Fruit fly (Drosophila melanogaster): ENCODE data around the gene Arp5.
A peak's percentile ranks its signal among the peaks of the same experiment; 100 is the strongest.

Arp5 gene

DNA sequence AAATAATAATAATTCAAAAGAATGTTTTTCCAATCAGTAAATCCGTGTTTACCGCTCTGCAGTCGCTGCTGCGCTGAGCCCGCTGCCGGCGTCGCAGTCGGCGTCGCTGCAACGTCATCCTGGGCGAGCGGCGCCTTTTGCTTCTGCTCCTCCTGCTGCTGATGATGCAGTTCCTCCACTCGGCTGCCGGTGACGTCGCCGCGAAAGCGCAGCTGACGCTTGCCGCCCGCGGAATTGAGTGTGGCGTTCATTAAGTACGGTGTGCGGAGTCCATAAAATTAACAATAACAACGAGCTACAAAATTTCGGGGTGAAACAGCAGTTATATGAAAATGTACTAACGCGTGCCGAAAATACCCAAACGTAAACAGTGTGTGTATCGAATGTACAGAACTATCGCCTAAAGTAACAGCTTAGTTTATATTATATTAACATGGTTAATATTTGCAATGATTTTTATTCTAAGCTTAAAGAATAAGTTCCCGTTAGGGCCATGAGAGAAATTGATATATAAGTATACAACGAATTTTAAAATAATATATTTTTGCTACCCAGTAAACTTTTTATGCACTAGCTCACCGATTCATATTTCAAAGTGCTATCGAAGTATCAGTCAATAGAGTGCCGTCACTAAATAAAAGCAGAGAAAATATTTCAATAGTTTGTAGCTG lies 21.1 kb upstream of the Arp5 start, which contains the start of the genes CG7218 and Cbp20 (continued):
- peak; percentile 69 for TF ChIP-seq CG6163 (GFP tag; IDR thresholded peaks at IDR 0.05)
- peak; percentile 40 for TF ChIP-seq CG11902 (GFP tag; optimal IDR thresholded peaks at IDR 0.05)
- peak; percentile 61 for TF ChIP-seq net (GFP tag; optimal IDR thresholded peaks at IDR 0.05)
- no peak; the same call in 1 of the 2 replicates for TF ChIP-seq CG15336 (GFP tag; IDR thresholded peaks at IDR 0.05)
- TF ChIP-seq CG4318 (GFP tag; optimal IDR thresholded peaks at IDR 0.05), result peak; percentile 19
- no peak for TF ChIP-seq fd59A (GFP tag; optimal IDR thresholded peaks at IDR 0.05)
- TF ChIP-seq CG6854 (GFP tag; optimal IDR thresholded peaks at IDR 0.05), result no peak
- TF ChIP-seq OdsH (GFP tag; optimal IDR thresholded peaks at IDR 0.05), result peak; percentile 72
- TF ChIP-seq ss (GFP tag; optimal IDR thresholded peaks at IDR 0.05), result no peak
- peak; percentile 10 for TF ChIP-seq dsx (GFP tag; optimal IDR thresholded peaks at IDR 0.05; ENCODE audit: poor library complexity, severe bottlenecking)
- peak; percentile 45 for TF ChIP-seq Ets21C (GFP tag; optimal IDR thresholded peaks at IDR 0.05)
- TF ChIP-seq vri (GFP tag; optimal IDR thresholded peaks at IDR 0.05), result peak; percentile 47
- TF ChIP-seq CG8632 (GFP tag; optimal IDR thresholded peaks at IDR 0.05), result no peak
- TF ChIP-seq salr (GFP tag; optimal IDR thresholded peaks at IDR 0.05), result no peak
- TF ChIP-seq Smox (GFP tag; optimal IDR thresholded peaks at IDR 0.05), result peak; percentile 64
- TF ChIP-seq Eip75B (GFP tag; optimal IDR thresholded peaks at IDR 0.05), result peak; percentile 49
- TF ChIP-seq Lpt (GFP tag; optimal IDR thresholded peaks at IDR 0.05), result peak; percentile 51
- peak; percentile 86 for TF ChIP-seq Eip78C (GFP tag)

DNA sequence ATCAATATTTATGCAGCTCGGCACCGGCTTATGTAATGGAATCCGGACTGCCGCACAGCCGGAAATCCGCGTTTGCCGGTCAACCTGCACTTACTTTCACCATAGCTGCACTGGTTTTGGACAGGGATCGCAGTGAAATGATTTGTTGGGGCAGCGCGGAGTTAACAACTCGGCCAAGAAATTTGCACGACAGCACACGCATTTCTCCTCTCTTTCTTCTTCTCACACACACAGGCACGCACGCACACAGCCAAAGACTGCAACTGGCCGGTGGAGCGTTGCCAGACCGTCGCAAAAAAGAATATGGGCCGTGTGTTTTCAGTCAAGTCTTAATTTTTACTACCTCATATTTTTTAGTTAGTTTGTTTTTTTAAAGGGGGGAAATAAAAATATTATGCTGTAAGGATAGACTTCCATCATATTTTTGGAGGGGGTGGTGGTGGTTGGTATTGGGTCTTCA lies 19.0 kb upstream of the Arp5 start:
- TF ChIP-seq Sox102F (GFP tag; optimal IDR thresholded peaks at IDR 0.05) (no peak), CG3919 (GFP tag; optimal IDR thresholded peaks at IDR 0.05) (peak; percentile 23), Sox14 (GFP tag; optimal IDR thresholded peaks at IDR 0.05) (peak; percentile 41), dsx (GFP tag; optimal IDR thresholded peaks at IDR 0.05; ENCODE audit: poor library complexity, severe bottlenecking) (no peak), Hr38 (GFP tag; optimal IDR thresholded peaks at IDR 0.05) (no peak), CG16779 (tag; optimal IDR thresholded peaks at IDR 0.05) (no peak), acj6 (GFP tag; optimal IDR thresholded peaks at IDR 0.05) (no peak), vri (GFP tag; optimal IDR thresholded peaks at IDR 0.05) (peak; percentile 44), cyc (GFP tag; optimal IDR thresholded peaks at IDR 0.05) (peak; percentile 20), CG32006 (GFP tag; optimal IDR thresholded peaks at IDR 0.05) (no peak), Eip75B (GFP tag; optimal IDR thresholded peaks at IDR 0.05) (peak; percentile 10), Eip78C (GFP tag) (peak; percentile 72), eg (GFP tag; IDR thresholded peaks at IDR 0.05) (no peak), CG6854 (GFP tag; optimal IDR thresholded peaks at IDR 0.05) (peak; percentile 15), Smox (GFP tag; optimal IDR thresholded peaks at IDR 0.05) (no peak), Eip93F (GFP tag; optimal IDR thresholded peaks at IDR 0.05) (no peak), Blimp-1 (GFP tag; optimal IDR thresholded peaks at IDR 0.05) (no peak), Met (GFP tag; optimal IDR thresholded peaks at IDR 0.05) (no peak), Sox15 (GFP tag; optimal IDR thresholded peaks at IDR 0.05) (no peak), Lpt (GFP tag; optimal IDR thresholded peaks at IDR 0.05) (no peak), salr (GFP tag; optimal IDR thresholded peaks at IDR 0.05) (no peak), spab (GFP tag; optimal IDR thresholded peaks at IDR 0.05) (no peak), Ets21C (GFP tag; optimal IDR thresholded peaks at IDR 0.05) (no peak), dac (GFP tag; optimal IDR thresholded peaks at IDR 0.05) (no peak), CG9139 (GFP tag; optimal IDR thresholded peaks at IDR 0.05) (no peak), svp (GFP tag) (no peak), lz (GFP tag; optimal IDR thresholded peaks at IDR 0.05) (peak; percentile 8), fd85E (GFP tag; optimal IDR thresholded peaks at IDR 0.05) (no peak)

dm6 chr3R:18167173-18167415 lies 18.2 kb upstream of the Arp5 start, which contains the start of the genes CG7215 and Prx5:
Gene CG7215 (minus strand): TSS chr3R:18167273.
Gene Prx5 (minus strand): TSS chr3R:18167273.
- TF ChIP-seq OdsH (GFP tag; optimal IDR thresholded peaks at IDR 0.05) (no peak), CG34406 (GFP tag; optimal IDR thresholded peaks at IDR 0.05) (no peak), fd85E (GFP tag; optimal IDR thresholded peaks at IDR 0.05) (no peak), svp (GFP tag) (no peak), CG16779 (tag; optimal IDR thresholded peaks at IDR 0.05) (no peak), lz (GFP tag; optimal IDR thresholded peaks at IDR 0.05) (no peak), CG6276 (GFP tag; optimal IDR thresholded peaks at IDR 0.05) (no peak), Smox (GFP tag; optimal IDR thresholded peaks at IDR 0.05) (no peak), Blimp-1 (GFP tag; optimal IDR thresholded peaks at IDR 0.05) (no peak), CG3032 (tag; optimal IDR thresholded peaks at IDR 0.05) (no peak), CG4318 (GFP tag; optimal IDR thresholded peaks at IDR 0.05) (no peak)

All from whole organism, prepupa.